Worm (Caenorhabditis elegans) whole organism, L1 larva: Measurements from ENCODE around the gene abu-1.
A peak's percentile ranks its signal among the peaks of the same experiment; 100 is the strongest.

Experiments used
- C34B4.2 ChIP-seq: sonication (generic microtip); optimal IDR thresholded peaks from 2 replicates; lab custom pipeline; 2017; ENCODE audit warnings: mild to moderate bottlenecking, missing genetic modification characterization, missing compliant biosample characterization
- aha-1 ChIP-seq: fragments of 150-350 bp; optimal IDR thresholded peaks from 2 replicates; lab custom pipeline; 2014; ENCODE audit warnings: missing biosample characterization, missing genetic modification characterization
- alr-1 ChIP-seq: fragments of 200-800 bp; sonication (Bioruptor generic); optimal IDR thresholded peaks from 2 replicates; lab custom pipeline; 2018; ENCODE audit warnings: borderline replicate concordance, mild to moderate bottlenecking, missing genetic modification characterization, missing compliant biosample characterization
- aly-2 ChIP-seq: fragments of 150-350 bp; optimal IDR thresholded peaks from 2 replicates; lab custom pipeline; 2014; ENCODE audit warnings: missing biosample characterization, missing genetic modification characterization
- ama-1 ChIP-seq: fragments of 150-350 bp; optimal IDR thresholded peaks from 2 replicates; lab custom pipeline; 2014
- blmp-1 ChIP-seq: fragments of 150-350 bp; optimal IDR thresholded peaks from 2 replicates; lab custom pipeline; 2014; ENCODE audit warnings: missing biosample characterization, missing genetic modification characterization
- ceh-8 ChIP-seq: fragments of 200-800 bp; sonication (Bioruptor generic); optimal IDR thresholded peaks from 2 replicates; lab custom pipeline; 2018; ENCODE audit warnings: mild to moderate bottlenecking, missing genetic modification characterization, moderate library complexity, missing compliant biosample characterization
- ceh-82 ChIP-seq, 3 experiments: fragments of 150-350 bp in 1 of 3; sonication (generic microtip) in 2 of 3; optimal IDR thresholded peaks; 2 replicates each; lab custom pipeline; 2014 to 2017; ENCODE audit warnings: missing biosample characterization in 3 of 3, missing genetic modification characterization in 3 of 3
- ceh-88 ChIP-seq: fragments of 200-800 bp; sonication (Bioruptor generic); IDR thresholded peaks from 2 replicates; pipeline ENCODE4 v1.3.6; 2022; ENCODE audit warnings: missing genetic modification characterization, missing compliant biosample characterization
- dpl-1 ChIP-seq, 3 experiments: fragments of 150-350 bp in 2 of 3; sonication (generic microtip) in 1 of 3; optimal IDR thresholded peaks; 2 replicates each; lab custom pipeline; 2014 to 2017; ENCODE audit warnings: missing biosample characterization in 3 of 3, missing genetic modification characterization in 3 of 3, missing genetic modification reagents in 3 of 3
- dsc-1 ChIP-seq: sonication (generic microtip); optimal IDR thresholded peaks from 2 replicates; lab custom pipeline; 2016; ENCODE audit warnings: mild to moderate bottlenecking, missing genetic modification characterization, missing compliant biosample characterization
- egl-27 ChIP-seq, 2 experiments: fragments of 150-350 bp in 1 of 2; sonication (generic microtip); optimal IDR thresholded peaks; 3 replicates each; lab custom pipeline; 2017 to 2018; ENCODE audit warnings: missing biosample characterization in 2 of 2, missing genetic modification characterization in 2 of 2, missing genetic modification reagents in 2 of 2
- elt-2 ChIP-seq: sonication (generic microtip); optimal IDR thresholded peaks from 2 replicates; lab custom pipeline; 2016; ENCODE audit warnings: missing genetic modification characterization, mild to moderate bottlenecking, inconsistent platforms, missing compliant biosample characterization, missing genetic modification reagents
- fkh-4 ChIP-seq: sonication (generic microtip); optimal IDR thresholded peaks from 2 replicates; lab custom pipeline; 2016; ENCODE audit warnings: missing compliant biosample characterization, missing genetic modification characterization, borderline replicate concordance
- fkh-8 ChIP-seq: sonication (generic microtip); optimal IDR thresholded peaks from 2 replicates; lab custom pipeline; 2016; ENCODE audit warnings: mild to moderate bottlenecking, missing genetic modification characterization, missing compliant biosample characterization
- grh-1 ChIP-seq: fragments of 200-800 bp; sonication (Bioruptor generic); IDR thresholded peaks from 2 replicates; pipeline ENCODE4 v1.3.6; 2022; ENCODE audit warnings: missing genetic modification reagents, missing genetic modification characterization, missing compliant biosample characterization
- hlh-4 ChIP-seq: sonication (generic microtip); optimal IDR thresholded peaks from 2 replicates; lab custom pipeline; 2016; ENCODE audit warnings: mild to moderate bottlenecking, missing genetic modification characterization, missing compliant biosample characterization
- hpl-2 ChIP-seq: fragments of 150-350 bp; optimal IDR thresholded peaks from 2 replicates; lab custom pipeline; 2014; ENCODE audit warnings: missing biosample characterization, missing genetic modification reagents, missing genetic modification characterization
- irx-1 ChIP-seq: sonication (generic microtip); optimal IDR thresholded peaks from 2 replicates; lab custom pipeline; 2016; ENCODE audit warnings: missing genetic modification characterization, missing compliant biosample characterization
- isw-1 ChIP-seq: fragments of 200-800 bp; sonication (Bioruptor generic); IDR thresholded peaks from 2 replicates; pipeline ENCODE4 v1.3.6; 2022; ENCODE audit warnings: missing genetic modification characterization, missing compliant biosample characterization
- jun-1 ChIP-seq: fragments of 150-350 bp; optimal IDR thresholded peaks from 2 replicates; lab custom pipeline; 2014; ENCODE audit warnings: missing biosample characterization, missing genetic modification reagents, missing genetic modification characterization
- lin-15B ChIP-seq: fragments of 150-350 bp; sonication (generic microtip); optimal IDR thresholded peaks from 3 replicates; lab custom pipeline; 2014; ENCODE audit warnings: missing biosample characterization, missing genetic modification characterization
- lin-35 ChIP-seq, 2 experiments: fragments of 150-350 bp; optimal IDR thresholded peaks; 2 replicates each; lab custom pipeline; 2014; ENCODE audit warnings: missing biosample characterization in 2 of 2, missing genetic modification characterization in 2 of 2, missing genetic modification reagents in 2 of 2
- lsy-2 ChIP-seq, 2 experiments: fragments of 150-350 bp; optimal IDR thresholded peaks; 2 replicates each; lab custom pipeline; 2014; ENCODE audit warnings: missing biosample characterization in 2 of 2, missing genetic modification characterization in 2 of 2
- mab-9 ChIP-seq: fragments of 200-800 bp; sonication (Bioruptor generic); IDR thresholded peaks from 2 replicates; pipeline ENCODE4 v1.3.6; 2022; ENCODE audit warnings: missing genetic modification reagents, missing genetic modification characterization, missing compliant biosample characterization
- mdl-1 ChIP-seq, 2 experiments: fragments of 150-350 bp; optimal IDR thresholded peaks; 2 replicates each; lab custom pipeline; 2014 to 2017; ENCODE audit warnings: missing biosample characterization in 2 of 2, missing genetic modification characterization in 2 of 2, inconsistent platforms in 1 of 2
- nhr-12 ChIP-seq: sonication (generic microtip); optimal IDR thresholded peaks from 2 replicates; lab custom pipeline; 2017; ENCODE audit warnings: missing biosample characterization, missing genetic modification characterization
- nhr-19 ChIP-seq: fragments of 200-800 bp; sonication (Bioruptor generic); conservative IDR thresholded peaks from 2 replicates; pipeline ENCODE4 v1.3.6; 2022; ENCODE audit warnings: missing genetic modification characterization, missing compliant biosample characterization
- nhr-20 ChIP-seq: sonication (generic microtip); optimal IDR thresholded peaks from 2 replicates; lab custom pipeline; 2016; ENCODE audit warnings: mild to moderate bottlenecking, missing genetic modification characterization, missing compliant biosample characterization
- nhr-76 ChIP-seq: sonication (generic microtip); optimal IDR thresholded peaks from 2 replicates; lab custom pipeline; 2017; ENCODE audit warnings: missing biosample characterization, missing genetic modification characterization
- nhr-85 ChIP-seq: sonication (generic microtip); peaks from one replicate; lab custom pipeline; 2016; ENCODE audit warnings: missing genetic modification characterization, inconsistent platforms, missing compliant biosample characterization
- nhr-90 ChIP-seq: sonication (generic microtip); optimal IDR thresholded peaks from 2 replicates; lab custom pipeline; 2016; ENCODE audit warnings: mild to moderate bottlenecking, missing genetic modification characterization, missing compliant biosample characterization; ENCODE audit not compliant: poor library complexity
- pax-3 ChIP-seq: fragments of 200-800 bp; sonication (Bioruptor generic); optimal IDR thresholded peaks from 2 replicates; lab custom pipeline; 2018; ENCODE audit warnings: mild to moderate bottlenecking, missing genetic modification characterization, moderate library complexity, missing compliant biosample characterization
- pqm-1 ChIP-seq: sonication (generic microtip); optimal IDR thresholded peaks from 3 replicates; lab custom pipeline; 2017; ENCODE audit warnings: missing biosample characterization, missing genetic modification characterization
- rnt-1 ChIP-seq: sonication (generic microtip); optimal IDR thresholded peaks from 2 replicates; lab custom pipeline; 2016; ENCODE audit warnings: mild to moderate bottlenecking, missing genetic modification characterization, moderate library complexity, missing compliant biosample characterization
- skn-1 ChIP-seq: fragments of 150-350 bp; optimal IDR thresholded peaks from 2 replicates; lab custom pipeline; 2014; ENCODE audit warnings: missing biosample characterization, missing genetic modification characterization
- snpc-4 ChIP-seq: fragments of 150-350 bp; optimal IDR thresholded peaks from 2 replicates; lab custom pipeline; 2014; ENCODE audit warnings: missing biosample characterization, missing genetic modification characterization
- sox-4 ChIP-seq: sonication (generic microtip); optimal IDR thresholded peaks from 2 replicates; lab custom pipeline; 2016; ENCODE audit warnings: missing genetic modification characterization, missing compliant biosample characterization
- sup-37 ChIP-seq: fragments of 200-800 bp; sonication (Bioruptor generic); optimal IDR thresholded peaks from 2 replicates; lab custom pipeline; 2018; ENCODE audit warnings: mild to moderate bottlenecking, missing genetic modification characterization, missing compliant biosample characterization
- swsn-7 ChIP-seq: sonication (generic microtip); optimal IDR thresholded peaks from 2 replicates; lab custom pipeline; 2016; ENCODE audit warnings: missing genetic modification characterization, missing compliant biosample characterization
- tbx-2 ChIP-seq: sonication (generic microtip); optimal IDR thresholded peaks from 2 replicates; lab custom pipeline; 2016; ENCODE audit warnings: missing genetic modification characterization, missing compliant biosample characterization
- tlp-1 ChIP-seq: fragments of 150-350 bp; optimal IDR thresholded peaks from 2 replicates; lab custom pipeline; 2014; ENCODE audit warnings: missing biosample characterization, missing genetic modification characterization
- unc-130 ChIP-seq: fragments of 150-350 bp; optimal IDR thresholded peaks from 2 replicates; lab custom pipeline; 2017; ENCODE audit warnings: missing biosample characterization, missing genetic modification characterization, inconsistent platforms
- unc-30 ChIP-seq: sonication (generic microtip); optimal IDR thresholded peaks from 2 replicates; lab custom pipeline; 2017; ENCODE audit warnings: missing biosample characterization, missing genetic modification characterization
- unc-62 ChIP-seq: fragments of 150-350 bp; optimal IDR thresholded peaks from 2 replicates; lab custom pipeline; 2014; ENCODE audit warnings: missing biosample characterization, missing genetic modification reagents, missing genetic modification characterization
- unc-86 ChIP-seq: sonication (generic microtip); optimal IDR thresholded peaks from 2 replicates; lab custom pipeline; 2016; ENCODE audit warnings: missing genetic modification characterization, missing compliant biosample characterization
- unc-98 ChIP-seq: fragments of 200-800 bp; sonication (Bioruptor generic); IDR thresholded peaks from 2 replicates; pipeline ENCODE4 v1.3.6; 2022; ENCODE audit warnings: missing genetic modification characterization, missing compliant biosample characterization
- xbp-1 ChIP-seq: sonication (generic microtip); optimal IDR thresholded peaks from 2 replicates; lab custom pipeline; 2016; ENCODE audit warnings: missing genetic modification characterization, missing compliant biosample characterization
- zip-4 ChIP-seq: fragments of 200-800 bp; sonication (Bioruptor generic); optimal IDR thresholded peaks from 2 replicates; lab custom pipeline; 2018; ENCODE audit warnings: mild to moderate bottlenecking, missing genetic modification characterization, moderate library complexity, missing compliant biosample characterization

abu-1 gene

DNA sequence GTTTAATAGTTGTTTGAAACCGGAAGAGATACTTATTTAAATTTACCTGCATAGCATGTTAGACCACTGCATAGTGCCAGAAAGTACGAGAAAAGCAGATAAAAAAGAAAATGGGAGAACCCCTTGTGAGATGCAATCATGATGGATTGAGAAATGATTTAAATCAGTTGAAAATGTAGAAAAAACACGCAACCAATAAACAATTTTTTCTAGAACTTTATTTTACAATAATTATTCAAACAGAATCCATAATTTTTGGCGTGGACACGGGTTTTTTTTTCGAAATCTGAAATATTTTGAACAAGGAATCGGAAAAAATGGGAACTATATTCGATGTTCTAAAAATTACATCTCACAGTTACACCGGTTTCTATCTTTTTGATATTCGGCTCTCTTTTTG, 2.3 kb downstream of the abu-1 start, which contains the start of gene AC3.12:
Gene AC3.12, minus strand, starts transcription at position 101 of the 400 bp plus-strand sequence.
- no peak for TF ChIP-seq nhr-19 (GFP tag; lab: Robert Waterston, UW)
- no peak for TF ChIP-seq C34B4.2 (tag; lab: Kevin White, UChicago)
- TF ChIP-seq nhr-85 (tag; lab: Kevin White, UChicago) = peak; percentile 2
- no peak for TF ChIP-seq elt-2

DNA sequence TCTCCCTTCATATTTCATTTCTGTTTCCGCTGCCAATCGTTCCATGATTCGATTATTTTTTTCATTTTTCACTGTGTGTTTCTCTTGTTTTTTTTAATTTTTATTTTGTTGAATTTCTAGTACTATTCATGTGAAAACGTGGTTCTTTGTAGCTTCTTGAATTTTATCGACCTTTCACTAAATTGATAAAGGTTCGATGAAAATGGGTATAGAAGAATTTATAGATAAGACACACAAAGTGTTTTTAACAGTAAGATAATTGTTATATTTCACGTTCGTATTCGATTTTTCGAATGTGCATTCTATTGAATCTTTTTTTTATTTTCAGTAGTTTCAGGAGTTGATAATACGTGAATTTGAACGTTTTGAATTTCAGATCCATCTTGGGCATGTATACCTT, 9.7 kb downstream of the abu-1 start, which contains the start of gene ugt-49:
Gene ugt-49, plus strand, starts transcription at position 371 of the 400 bp plus-strand sequence.
- TF ChIP-seq jun-1 (tag; lab: Kevin White, UChicago) (no peak), unc-62 (GFP tag; lab: Kevin White, UChicago) (no peak), C34B4.2 (tag; lab: Kevin White, UChicago) (no peak), elt-2 (no peak), zip-4 (no peak), hlh-4 (no peak), ceh-88 (no peak), fkh-8 (tag; lab: Kevin White, UChicago) (no peak), tbx-2 (tag; lab: Kevin White, UChicago) (no peak), nhr-76 (no peak), aha-1 (tag; lab: Kevin White, UChicago) (no peak)

DNA sequence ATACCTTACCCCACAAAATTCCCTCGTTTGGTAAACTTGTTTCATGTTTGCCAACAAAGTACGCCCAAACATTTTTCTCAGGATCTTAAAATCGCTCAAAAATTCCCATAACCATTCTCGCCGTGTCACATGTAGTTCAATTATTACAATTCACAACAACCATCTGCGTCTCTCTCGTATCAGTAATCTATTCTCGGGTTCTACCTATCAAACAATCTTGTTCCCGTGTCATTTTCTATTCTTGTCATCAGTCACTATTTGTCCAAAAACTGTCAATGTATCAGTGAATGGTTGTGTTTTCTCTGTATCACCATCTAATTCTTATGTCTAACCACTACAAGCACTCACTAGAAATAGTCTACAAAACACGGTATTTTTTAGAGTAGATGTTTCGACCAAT, 10.4 kb downstream of the abu-1 start:
- no peak for TF ChIP-seq pqm-1 (tag; lab: Kevin White, UChicago)
- TF ChIP-seq mab-9 = no peak
- no peak for TF ChIP-seq skn-1
- TF ChIP-seq unc-130 = no peak
- TF ChIP-seq dpl-1 (GFP tag; optimal IDR thresholded peaks at IDR 0.05; lab: Kevin White, UChicago) = no peak
- TF ChIP-seq tlp-1 (tag; lab: Kevin White, UChicago) = no peak
- TF ChIP-seq blmp-1 = peak; percentile 51
- no peak for TF ChIP-seq unc-98 (GFP tag; lab: Robert Waterston, UW)
- TF ChIP-seq sup-37 (GFP tag; lab: Kevin White, UChicago) = no peak
- TF ChIP-seq xbp-1 = no peak
- TF ChIP-seq snpc-4 (tag; lab: Kevin White, UChicago) = no peak
- TF ChIP-seq nhr-90 (tag; lab: Kevin White, UChicago) = peak; percentile 14
- TF ChIP-seq pax-3 (tag; lab: Kevin White, UChicago) = no peak
- peak in 1 of 2 experiments; percentile 73 for TF ChIP-seq lin-35 (GFP tag; optimal IDR thresholded peaks at IDR 0.05; lab: Kevin White, UChicago)
- TF ChIP-seq ceh-8 (GFP tag; lab: Kevin White, UChicago) = no peak
- peak; percentile 72 for TF ChIP-seq nhr-20 (tag; lab: Kevin White, UChicago)
- no peak for TF ChIP-seq hpl-2 (GFP tag; lab: Kevin White, UChicago)
- no peak for TF ChIP-seq hlh-4
- no peak for TF ChIP-seq alr-1
- TF ChIP-seq jun-1 (tag; lab: Kevin White, UChicago) = no peak
- no peak for TF ChIP-seq sox-4 (tag; lab: Kevin White, UChicago)
- no peak for TF ChIP-seq aly-2 (tag; lab: Kevin White, UChicago)
- TF ChIP-seq rnt-1 (tag; lab: Kevin White, UChicago) = no peak
- no peak for TF ChIP-seq irx-1 (tag; lab: Kevin White, UChicago)
- no peak for TF ChIP-seq ama-1 (lab: Kevin White, UChicago)
- no peak for TF ChIP-seq swsn-7 (tag; lab: Kevin White, UChicago)
- TF ChIP-seq egl-27 (tag; optimal IDR thresholded peaks at IDR 0.05; lab: Kevin White, UChicago) = no peak
- no peak for TF ChIP-seq lsy-2 (tag; optimal IDR thresholded peaks at IDR 0.05; lab: Kevin White, UChicago)
- no peak for TF ChIP-seq dsc-1 (tag; lab: Kevin White, UChicago)
- no peak for TF ChIP-seq unc-62 (GFP tag; lab: Kevin White, UChicago)
- TF ChIP-seq zip-4 = no peak
- TF ChIP-seq nhr-19 (GFP tag; lab: Robert Waterston, UW) = no peak
- TF ChIP-seq isw-1 (GFP tag; lab: Robert Waterston, UW) = no peak
- TF ChIP-seq unc-86 (tag; lab: Kevin White, UChicago) = no peak
- no peak for TF ChIP-seq aha-1 (tag; lab: Kevin White, UChicago)
- peak in 1 of 2 experiments; percentile 23 for TF ChIP-seq mdl-1 (tag; optimal IDR thresholded peaks at IDR 0.05; lab: Kevin White, UChicago)
- TF ChIP-seq lin-15B (tag; lab: Kevin White, UChicago) = no peak
- TF ChIP-seq nhr-12 = no peak
- TF ChIP-seq fkh-4 = no peak
- no peak for TF ChIP-seq unc-30 (tag; lab: Kevin White, UChicago)
- no peak for TF ChIP-seq grh-1 (GFP tag; lab: Robert Waterston, UW)
- TF ChIP-seq ceh-82 (tag; optimal IDR thresholded peaks at IDR 0.05; lab: Kevin White, UChicago) = no peak
